Fruit fly (Drosophila melanogaster) whole organism, wandering third instar larva: ENCODE measurements around the gene CG31294.

Source experiments
- Abd-B ChIP-seq: fragments of >200 bp; optimal IDR thresholded peaks from 2 replicates; lab custom pipeline; 2017; ENCODE audit warnings: missing biosample characterization, missing genetic modification characterization
- CG32264 ChIP-seq: fragments of 200-800 bp; sonication (Bioruptor generic); optimal IDR thresholded peaks from 2 replicates; lab custom pipeline; 2016; ENCODE audit warnings: missing biosample characterization, missing genetic modification characterization
- CG9705 ChIP-seq: fragments of 200-800 bp; sonication (Bioruptor generic); optimal IDR thresholded peaks from 2 replicates; lab custom pipeline; 2018; ENCODE audit warnings: missing biosample characterization, mild to moderate bottlenecking, missing genetic modification characterization
- Dif ChIP-seq: fragments of 200-275, 200-300 bp; sonication (Bioruptor generic); optimal IDR thresholded peaks from 2 replicates; lab custom pipeline; 2018; ENCODE audit warnings: missing biosample characterization, missing genetic modification characterization; ENCODE audit not compliant: partially characterized antibody
- Hnf4 ChIP-seq: fragments of 200-800 bp; sonication (Bioruptor generic); optimal IDR thresholded peaks from 2 replicates; lab custom pipeline; 2016; ENCODE audit warnings: missing biosample characterization, mild to moderate bottlenecking, missing genetic modification characterization
- Hr78 ChIP-seq: fragments of >200 bp; optimal IDR thresholded peaks from 2 replicates; lab custom pipeline; 2017; ENCODE audit warnings: missing biosample characterization, missing genetic modification characterization
- Hr83 ChIP-seq: fragments of 200-300 bp; sonication (Bioruptor generic); optimal IDR thresholded peaks from 2 replicates; lab custom pipeline; 2016; ENCODE audit warnings: missing biosample characterization, mild to moderate bottlenecking, missing genetic modification characterization, moderate library complexity; ENCODE audit not compliant: poor library complexity, severe bottlenecking
- Myc ChIP-seq: fragments of >200 bp; optimal IDR thresholded peaks from 2 replicates; lab custom pipeline; 2017
- N ChIP-seq: fragments of >200 bp; optimal IDR thresholded peaks from 2 replicates; lab custom pipeline; 2018; ENCODE audit warnings: missing biosample characterization, missing external identifiers, missing genetic modification characterization
- Rel ChIP-seq, 2 experiments: fragments of 200-800 bp; sonication (Bioruptor generic) in 1 of 2; optimal IDR thresholded peaks; 2 replicates in 1 of 2; 3 replicates in 1 of 2; lab custom pipeline; 2016 to 2019; ENCODE audit warnings: mild to moderate bottlenecking in 2 of 2, missing biosample characterization in 2 of 2, missing genetic modification characterization in 2 of 2, moderate library complexity in 1 of 2
- dl ChIP-seq, 2 experiments: fragments of 175-275, 200-275 bp in 1 of 2; fragments of 200-275 bp in 1 of 2; sonication (Bioruptor generic); optimal IDR thresholded peaks; lab custom pipeline; 2018; ENCODE audit warnings: mild to moderate bottlenecking in 2 of 2, missing biosample characterization in 2 of 2, missing genetic modification characterization in 2 of 2, moderate library complexity in 2 of 2; ENCODE audit not compliant: partially characterized antibody in 2 of 2, insufficient read depth in 1 of 2
- h ChIP-seq: fragments of 200-800 bp; sonication (Bioruptor generic); optimal IDR thresholded peaks from 3 replicates; lab custom pipeline; 2016; ENCODE audit warnings: missing biosample characterization, mild to moderate bottlenecking, missing genetic modification characterization
- psq ChIP-seq: fragments of 200-800 bp; sonication (Bioruptor generic); optimal IDR thresholded peaks from 3 replicates; lab custom pipeline; 2017; ENCODE audit warnings: missing biosample characterization, mild to moderate bottlenecking, missing genetic modification characterization, moderate library complexity
- sage ChIP-seq: fragments of 200-800 bp; sonication (Bioruptor generic); optimal IDR thresholded peaks from 2 replicates; lab custom pipeline; 2016; ENCODE audit warnings: missing biosample characterization, mild to moderate bottlenecking, missing genetic modification characterization

DNA sequence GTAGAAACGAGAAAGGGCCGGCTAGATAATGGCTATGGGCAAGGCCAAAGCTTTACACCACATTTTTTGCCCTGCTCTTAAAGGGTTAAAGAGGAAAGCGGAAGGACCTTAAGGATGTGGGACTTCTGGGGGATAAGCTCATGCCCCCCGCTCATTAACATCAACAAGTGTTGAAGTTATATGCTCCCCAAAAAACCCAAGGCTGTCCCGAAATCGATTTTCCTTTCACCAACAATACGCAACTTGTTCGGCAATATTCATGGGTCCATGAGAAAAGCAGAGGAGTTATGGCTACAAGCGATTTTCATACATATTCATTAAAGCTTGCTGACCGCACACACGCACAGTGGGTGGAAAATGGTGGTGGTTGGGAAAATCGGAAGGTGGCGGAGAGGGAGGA lies 35.7 kb downstream of the CG31294 start:
- no peak for TF ChIP-seq sage
- TF ChIP-seq Hr78 (GFP tag; lab: Kevin White, UChicago) = no peak
- TF ChIP-seq Hr83 (GFP tag; lab: Kevin White, UChicago) = no peak
- no peak for TF ChIP-seq dl (GFP tag; optimal IDR thresholded peaks at IDR 0.05; lab: Kevin White, UChicago; ENCODE audit: insufficient read depth in 1 of 2, partially characterized antibody in 2 of 2)
- no peak for TF ChIP-seq h (GFP tag; lab: Kevin White, UChicago)
- no peak for TF ChIP-seq Dif (GFP tag; lab: Kevin White, UChicago)
- no peak for TF ChIP-seq psq (GFP tag; lab: Kevin White, UChicago)
- TF ChIP-seq Abd-B (GFP tag; lab: Kevin White, UChicago) = no peak
- no peak for TF ChIP-seq Hnf4
- TF ChIP-seq Myc (lab: Kevin White, UChicago) = no peak
- TF ChIP-seq N (GFP tag; lab: Kevin White, UChicago) = no peak
- TF ChIP-seq Rel (GFP tag; optimal IDR thresholded peaks at IDR 0.05; lab: Kevin White, UChicago) = no peak
- no peak for TF ChIP-seq Rel (tag; optimal IDR thresholded peaks at IDR 0.05; lab: Kevin White, UChicago)
- no peak for TF ChIP-seq CG32264 (GFP tag; lab: Kevin White, UChicago)
- TF ChIP-seq CG9705 = no peak
